Worm (Caenorhabditis elegans) whole organism, late embryonic: Measurements from ENCODE around the gene srr-7.
"Not testable (repeated sequence)": the region's sequence is repeated elsewhere in the genome, so short reads cannot be mapped to it uniquely, and the experiment has no call there.

Source experiments
- K02D7.2 ChIP-seq: sonication (generic microtip); optimal IDR thresholded peaks from 2 replicates; lab custom pipeline; 2017; ENCODE audit warnings: mild to moderate bottlenecking, missing genetic modification characterization, missing compliant biosample characterization
- T23F11.4 ChIP-seq: fragments of 200-800 bp; sonication (Bioruptor generic); optimal IDR thresholded peaks from 2 replicates; lab custom pipeline; 2018; ENCODE audit warnings: mild to moderate bottlenecking, missing genetic modification characterization, missing compliant biosample characterization
- Y22D7AL.16 ChIP-seq: sonication (generic microtip); optimal IDR thresholded peaks from 2 replicates; lab custom pipeline; 2016; ENCODE audit warnings: missing genetic modification characterization, missing compliant biosample characterization
- ahr-1 ChIP-seq: sonication (generic microtip); optimal IDR thresholded peaks from 2 replicates; lab custom pipeline; 2016; ENCODE audit warnings: missing genetic modification characterization, missing compliant biosample characterization
- ama-1 ChIP-seq: fragments of 150-350 bp; optimal IDR thresholded peaks from 2 replicates; lab custom pipeline; 2014
- ceh-14 ChIP-seq: sonication (generic microtip); optimal IDR thresholded peaks from 2 replicates; lab custom pipeline; 2016; ENCODE audit warnings: missing genotype, missing genetic modification characterization, missing compliant biosample characterization
- ceh-18 ChIP-seq: sonication (generic microtip); optimal IDR thresholded peaks from 2 replicates; lab custom pipeline; 2016; ENCODE audit warnings: missing genetic modification characterization, missing compliant biosample characterization
- ceh-30 ChIP-seq: fragments of 150-350 bp; optimal IDR thresholded peaks from 2 replicates; lab custom pipeline; 2014; ENCODE audit warnings: missing biosample characterization, missing genetic modification characterization
- ceh-31 ChIP-seq: sonication (generic microtip); optimal IDR thresholded peaks from 2 replicates; lab custom pipeline; 2016; ENCODE audit warnings: missing genetic modification characterization, missing compliant biosample characterization
- ceh-6 ChIP-seq: fragments of 200-800 bp; sonication (Bioruptor generic); optimal IDR thresholded peaks from 2 replicates; lab custom pipeline; 2018; ENCODE audit warnings: mild to moderate bottlenecking, missing genetic modification characterization, missing compliant biosample characterization
- che-1 ChIP-seq: sonication (generic microtip); optimal IDR thresholded peaks from 2 replicates; lab custom pipeline; 2016; ENCODE audit warnings: mild to moderate bottlenecking, missing genetic modification characterization, missing compliant biosample characterization
- elt-2 ChIP-seq: sonication (generic microtip); optimal IDR thresholded peaks from 2 replicates; lab custom pipeline; 2016; ENCODE audit warnings: missing genetic modification reagents, missing genetic modification characterization, missing compliant biosample characterization
- elt-4 ChIP-seq: sonication (generic microtip); optimal IDR thresholded peaks from 2 replicates; lab custom pipeline; 2016; ENCODE audit warnings: missing genetic modification characterization, missing compliant biosample characterization
- ets-4 ChIP-seq: sonication (generic microtip); optimal IDR thresholded peaks from 2 replicates; lab custom pipeline; 2016; ENCODE audit warnings: missing genetic modification characterization, missing compliant biosample characterization
- eyg-1 ChIP-seq: sonication (generic microtip); optimal IDR thresholded peaks from 2 replicates; lab custom pipeline; 2016; ENCODE audit warnings: missing genotype, missing genetic modification characterization, missing compliant biosample characterization
- fkh-10 ChIP-seq: fragments of 150-350 bp; optimal IDR thresholded peaks from 2 replicates; lab custom pipeline; 2014; ENCODE audit warnings: missing biosample characterization, missing genetic modification reagents, missing genetic modification characterization
- hlh-13 ChIP-seq: fragments of 200-800 bp; sonication (Bioruptor generic); optimal IDR thresholded peaks from 2 replicates; lab custom pipeline; 2018; ENCODE audit warnings: mild to moderate bottlenecking, missing genetic modification characterization, missing compliant biosample characterization
- lim-6 ChIP-seq: sonication (generic microtip); optimal IDR thresholded peaks from 2 replicates; lab custom pipeline; 2016; ENCODE audit warnings: missing genetic modification characterization, missing compliant biosample characterization
- madf-2 ChIP-seq: sonication (generic microtip); optimal IDR thresholded peaks from 2 replicates; lab custom pipeline; 2017; ENCODE audit warnings: missing genetic modification characterization, missing compliant biosample characterization
- mec-3 ChIP-seq: sonication (generic microtip); optimal IDR thresholded peaks from 2 replicates; lab custom pipeline; 2016; ENCODE audit warnings: borderline replicate concordance, missing genetic modification characterization, missing compliant biosample characterization
- odd-2 ChIP-seq: sonication (generic microtip); optimal IDR thresholded peaks from 2 replicates; lab custom pipeline; 2017; ENCODE audit warnings: antibody characterized with exemption, mild to moderate bottlenecking, missing genetic modification characterization, missing compliant biosample characterization
- pax-1 ChIP-seq: fragments of 150-350 bp; optimal IDR thresholded peaks from 2 replicates; lab custom pipeline; 2014; ENCODE audit warnings: missing biosample characterization, missing genetic modification characterization
- pha-2 ChIP-seq: sonication (generic microtip); optimal IDR thresholded peaks from 2 replicates; lab custom pipeline; 2017; ENCODE audit warnings: mild to moderate bottlenecking, missing genetic modification characterization, missing compliant biosample characterization
- pha-4 ChIP-seq: fragments of 150-350 bp; optimal IDR thresholded peaks from 2 replicates; lab custom pipeline; 2018; ENCODE audit warnings: missing biosample characterization, missing genetic modification reagents, missing genetic modification characterization
- pqm-1 ChIP-seq: sonication (generic microtip); optimal IDR thresholded peaks from 2 replicates; lab custom pipeline; 2016; ENCODE audit warnings: missing genetic modification characterization, missing compliant biosample characterization
- pros-1 ChIP-seq: fragments of 150-350 bp; optimal IDR thresholded peaks from 2 replicates; lab custom pipeline; 2014; ENCODE audit warnings: missing biosample characterization, missing genetic modification reagents, missing genetic modification characterization
- rnt-1 ChIP-seq: sonication (generic microtip); optimal IDR thresholded peaks from 2 replicates; lab custom pipeline; 2016; ENCODE audit warnings: missing genetic modification characterization, missing compliant biosample characterization
- sdc-2 ChIP-seq: sonication (generic microtip); optimal IDR thresholded peaks from 2 replicates; lab custom pipeline; 2016; ENCODE audit warnings: missing genotype, missing genetic modification characterization, missing compliant biosample characterization
- tbx-2 ChIP-seq: sonication (generic microtip); optimal IDR thresholded peaks from 2 replicates; lab custom pipeline; 2016; ENCODE audit warnings: missing genetic modification characterization, missing compliant biosample characterization
- ttx-3 ChIP-seq: sonication (generic microtip); optimal IDR thresholded peaks from 2 replicates; lab custom pipeline; 2016; ENCODE audit warnings: missing genetic modification reagents, missing genetic modification characterization, missing compliant biosample characterization
- ztf-16 ChIP-seq: sonication (generic microtip); optimal IDR thresholded peaks from 2 replicates; lab custom pipeline; 2017; ENCODE audit warnings: missing genetic modification characterization, missing compliant biosample characterization

srr-7 gene

DNA sequence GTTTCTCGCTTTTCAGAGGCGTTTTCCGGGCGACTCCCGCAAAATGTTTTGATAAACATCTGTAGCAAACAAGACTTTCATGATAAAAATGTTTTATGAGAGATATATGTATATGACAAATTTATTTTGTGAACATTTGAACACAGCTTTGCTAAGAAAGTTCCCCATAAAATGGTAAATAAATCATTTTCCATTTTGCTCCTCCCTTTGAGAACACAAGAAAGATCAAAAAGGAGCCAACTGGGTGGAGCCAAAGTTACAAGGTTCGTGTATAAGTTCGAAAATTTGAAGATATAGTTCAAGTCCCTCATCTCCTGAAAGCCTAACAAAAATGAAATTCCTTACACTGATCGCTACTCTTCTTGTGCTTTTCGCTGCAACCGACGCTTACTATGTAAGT is 37.6 kb upstream of the srr-7 start, which contains the start of gene C01G10.17:
TSS of gene C01G10.17 (plus strand) at position 301 of the 400 bp plus-strand sequence.
- TF ChIP-seq ttx-3 (tag; lab: Kevin White, UChicago) (no peak), tbx-2 (tag; lab: Kevin White, UChicago) (no peak), sdc-2 (tag; lab: Kevin White, UChicago) (no peak), pha-4 (tag; lab: Kevin White, UChicago) (no peak), ama-1 (no peak), odd-2 (no peak), ceh-18 (tag; lab: Kevin White, UChicago) (no peak), fkh-10 (no peak), pqm-1 (tag; lab: Kevin White, UChicago) (no peak)
- TF ChIP-seq, all 69 proteins: peak for 0

DNA sequence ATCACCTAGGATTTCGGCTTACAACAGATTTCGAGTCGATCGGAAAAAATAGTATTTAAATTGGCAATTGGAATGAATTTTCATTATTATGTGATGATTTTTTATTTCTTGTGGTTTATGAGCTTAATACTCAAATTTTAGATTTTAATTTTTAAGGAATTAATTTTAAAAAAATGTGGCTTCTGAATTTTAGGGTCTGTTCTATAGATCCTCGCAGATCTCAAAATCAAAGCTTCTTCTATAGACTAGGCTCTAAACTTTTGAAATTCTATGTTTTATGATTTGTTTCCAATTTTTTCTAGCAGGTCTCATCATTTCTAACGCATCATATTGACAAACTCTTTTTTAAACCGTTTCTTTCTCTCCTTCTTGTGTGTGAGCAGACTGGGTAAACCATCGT is 35.4 kb upstream of the srr-7 start, which contains the start of gene txt-12:
TSS of gene txt-12 (plus strand) at position 301 of the 400 bp plus-strand sequence.
- TF ChIP-seq elt-4 (tag; lab: Kevin White, UChicago) (no peak), madf-2 (tag; lab: Kevin White, UChicago) (no peak), K02D7.2 (no peak), ceh-30 (tag; lab: Kevin White, UChicago) (no peak), che-1 (no peak), lim-6 (tag; lab: Kevin White, UChicago) (no peak), pha-2 (tag; lab: Kevin White, UChicago) (no peak), ceh-31 (tag; lab: Kevin White, UChicago) (no peak), ztf-16 (no peak), eyg-1 (tag; lab: Kevin White, UChicago) (no peak), rnt-1 (tag; lab: Kevin White, UChicago) (no peak)

DNA sequence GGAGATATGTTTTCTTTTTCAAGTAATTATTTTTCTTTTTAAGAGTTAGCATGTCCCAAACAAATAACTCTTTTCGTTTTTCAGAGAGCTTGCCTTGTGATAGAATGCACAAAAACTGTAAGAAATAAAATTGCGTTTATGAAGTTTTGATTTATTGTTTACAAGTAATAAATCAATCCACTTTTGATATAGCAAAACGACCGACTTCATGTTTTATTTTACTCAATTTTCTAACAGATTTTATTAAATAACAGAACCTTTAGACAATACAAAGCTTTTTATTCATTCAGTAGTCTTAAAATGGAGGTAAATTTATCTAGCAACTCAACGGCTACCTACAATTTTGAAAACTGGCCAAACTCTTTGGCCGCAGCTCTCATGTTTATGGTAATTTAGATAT is 33.3 kb upstream of the srr-7 start, which contains the start of gene srx-78:
TSS of gene srx-78 (plus strand) at position 301 of the 400 bp plus-strand sequence.
- TF ChIP-seq Y22D7AL.16 (tag; lab: Kevin White, UChicago) (no peak), T23F11.4 (no peak), pax-1 (tag; lab: Kevin White, UChicago) (no peak), ceh-6 (GFP tag; lab: Kevin White, UChicago) (no peak), tbx-2 (tag; lab: Kevin White, UChicago) (no peak), ets-4 (no peak), ahr-1 (no peak), ceh-30 (tag; lab: Kevin White, UChicago) (no peak), mec-3 (no peak)

DNA sequence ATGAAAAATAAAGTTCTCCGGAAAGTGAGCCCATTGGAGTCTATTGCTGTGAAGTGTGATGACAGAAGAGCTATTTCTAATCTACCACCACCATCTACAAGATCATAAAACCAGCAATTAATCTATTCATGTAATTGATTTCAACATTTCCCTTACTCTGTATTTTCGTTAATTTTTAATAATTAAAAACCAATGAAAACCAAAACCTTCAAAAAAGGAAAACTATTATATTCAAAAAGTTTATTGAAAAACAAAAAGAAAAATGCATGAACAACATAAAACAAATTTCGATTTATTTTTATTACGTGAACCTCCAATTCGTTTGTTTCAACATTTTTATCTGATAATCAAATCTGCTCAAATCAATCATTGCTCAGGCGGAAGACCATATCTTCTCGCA is 28.6 kb upstream of the srr-7 start, which contains the start of gene C01G10.1:
TSS of gene C01G10.1 (plus strand) at position 301 of the 400 bp plus-strand sequence.
- no peak for TF ChIP-seq elt-2 (tag; lab: Kevin White, UChicago)

DNA sequence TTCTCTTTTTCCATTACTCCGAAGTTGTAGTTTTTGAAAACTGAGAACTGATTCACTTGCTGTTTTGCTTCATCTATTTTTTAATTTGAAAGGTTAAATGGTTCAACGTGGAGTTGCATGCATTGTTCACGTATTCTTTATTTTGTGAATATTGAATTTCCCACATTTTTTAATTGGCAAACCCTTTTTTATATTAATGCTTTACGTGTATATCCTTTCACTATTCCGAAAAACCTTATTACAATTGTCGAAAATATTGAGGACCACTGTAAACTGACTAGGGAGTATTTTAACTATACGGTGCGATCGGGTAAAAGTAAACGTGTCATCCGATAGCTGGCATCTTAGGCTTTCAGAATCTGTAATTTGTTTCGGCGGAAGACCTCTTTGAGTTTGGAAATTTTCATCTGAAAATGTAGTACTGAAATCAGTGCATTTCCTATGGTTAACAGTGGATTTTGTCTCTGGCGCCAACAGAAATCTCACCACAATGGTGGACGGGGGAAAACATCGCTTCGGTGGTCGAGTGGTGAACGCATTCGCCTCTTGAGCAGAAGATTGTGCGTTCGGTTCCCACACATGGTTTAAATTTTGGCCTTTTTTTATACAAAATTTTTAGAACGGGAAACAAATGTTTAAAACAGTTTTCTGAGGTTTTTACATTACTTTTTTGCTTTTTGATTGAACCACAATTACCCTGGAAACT is 22.0 kb upstream of the srr-7 start, which contains the start of gene C01G10.14:
TSS of gene C01G10.14 (minus strand) at position 51 of the 706 bp plus-strand sequence.
- TF ChIP-seq pha-4 (tag; lab: Kevin White, UChicago); hlh-13; pros-1 (tag; lab: Kevin White, UChicago): not testable (repeated sequence)

DNA sequence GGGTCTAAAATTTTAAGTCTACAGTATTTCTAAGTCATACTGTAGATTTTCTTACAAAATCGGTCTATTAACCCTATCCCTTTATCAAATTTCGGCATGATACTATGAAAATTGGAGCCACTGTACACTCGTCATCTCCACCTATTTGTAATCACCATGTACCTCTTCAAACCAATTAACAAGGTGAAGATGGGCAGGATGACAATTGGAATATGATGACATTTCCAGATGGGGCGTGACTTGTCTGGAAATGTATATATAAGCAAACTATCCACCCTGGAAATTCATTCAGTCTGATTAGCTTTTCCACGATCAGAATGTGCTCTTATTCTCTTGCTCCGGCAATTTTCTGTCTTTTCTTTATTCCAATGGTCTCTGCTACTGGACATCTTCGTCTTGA is 18.8 kb upstream of the srr-7 start, which contains the start of gene Y75B12A.2:
TSS of gene Y75B12A.2 (plus strand) at position 301 of the 400 bp plus-strand sequence.
- TF ChIP-seq ama-1, result no peak
- no peak for TF ChIP-seq ceh-18 (tag; lab: Kevin White, UChicago)
- TF ChIP-seq che-1, result no peak
- TF ChIP-seq K02D7.2, result no peak
- TF ChIP-seq ceh-14, result no peak
